Fruit fly (Drosophila melanogaster) whole organism, wandering third instar larva: ENCODE measurements around the gene dachs.

Source experiments
- Abd-B ChIP-seq: fragments of >200 bp; optimal IDR thresholded peaks from 2 replicates; lab custom pipeline; 2017; ENCODE audit warnings: missing biosample characterization, missing genetic modification characterization
- CG32264 ChIP-seq: fragments of 200-800 bp; sonication (Bioruptor generic); optimal IDR thresholded peaks from 2 replicates; lab custom pipeline; 2016; ENCODE audit warnings: missing biosample characterization, missing genetic modification characterization
- CG9705 ChIP-seq: fragments of 200-800 bp; sonication (Bioruptor generic); optimal IDR thresholded peaks from 2 replicates; lab custom pipeline; 2018; ENCODE audit warnings: missing biosample characterization, mild to moderate bottlenecking, missing genetic modification characterization
- CrebA ChIP-seq: fragments of 200-800 bp; sonication (Bioruptor generic); optimal IDR thresholded peaks from 2 replicates; lab custom pipeline; 2016; ENCODE audit warnings: missing biosample characterization, mild to moderate bottlenecking, missing genetic modification characterization, borderline replicate concordance
- Dfd ChIP-seq: fragments of >200 bp; optimal IDR thresholded peaks from 2 replicates; lab custom pipeline; 2017; ENCODE audit warnings: missing biosample characterization, missing genetic modification characterization
- Dif ChIP-seq: fragments of 200-275, 200-300 bp; sonication (Bioruptor generic); optimal IDR thresholded peaks from 2 replicates; lab custom pipeline; 2018; ENCODE audit warnings: missing biosample characterization, missing genetic modification characterization; ENCODE audit not compliant: partially characterized antibody
- GATAd ChIP-seq: sonication (Bioruptor generic); optimal IDR thresholded peaks from 2 replicates; lab custom pipeline; 2016; ENCODE audit warnings: missing biosample characterization, missing genetic modification characterization
- HLH106 ChIP-seq: fragments of 200-800 bp; optimal IDR thresholded peaks from 3 replicates; lab custom pipeline; 2019; ENCODE audit warnings: missing biosample characterization, mild to moderate bottlenecking, missing genetic modification characterization, moderate library complexity
- Hr78 ChIP-seq: fragments of >200 bp; optimal IDR thresholded peaks from 2 replicates; lab custom pipeline; 2017; ENCODE audit warnings: missing biosample characterization, missing genetic modification characterization
- Hr83 ChIP-seq: fragments of 200-300 bp; sonication (Bioruptor generic); optimal IDR thresholded peaks from 2 replicates; lab custom pipeline; 2016; ENCODE audit warnings: missing biosample characterization, mild to moderate bottlenecking, missing genetic modification characterization, moderate library complexity; ENCODE audit not compliant: poor library complexity, severe bottlenecking
- Jra ChIP-seq: sonication (Bioruptor generic); optimal IDR thresholded peaks from 2 replicates; lab custom pipeline; 2016; ENCODE audit warnings: missing biosample characterization, missing genetic modification characterization
- Mio ChIP-seq: sonication (Bioruptor generic); optimal IDR thresholded peaks from 2 replicates; lab custom pipeline; 2016; ENCODE audit warnings: missing biosample characterization, missing genetic modification characterization
- Myc ChIP-seq: fragments of >200 bp; optimal IDR thresholded peaks from 2 replicates; lab custom pipeline; 2017
- N ChIP-seq: fragments of >200 bp; optimal IDR thresholded peaks from 2 replicates; lab custom pipeline; 2018; ENCODE audit warnings: missing biosample characterization, missing external identifiers, missing genetic modification characterization
- OdsH ChIP-seq: fragments of 200-800 bp; sonication (Bioruptor generic); optimal IDR thresholded peaks from 2 replicates; lab custom pipeline; 2016; ENCODE audit warnings: missing biosample characterization, mild to moderate bottlenecking, missing genetic modification characterization
- Rel ChIP-seq, 2 experiments: fragments of 200-800 bp; sonication (Bioruptor generic) in 1 of 2; optimal IDR thresholded peaks; 2 replicates in 1 of 2; 3 replicates in 1 of 2; lab custom pipeline; 2016 to 2019; ENCODE audit warnings: mild to moderate bottlenecking in 2 of 2, missing biosample characterization in 2 of 2, missing genetic modification characterization in 2 of 2, moderate library complexity in 1 of 2
- Sp1 ChIP-seq: fragments of 200-800 bp; sonication (Bioruptor generic); optimal IDR thresholded peaks from 3 replicates; lab custom pipeline; 2019; ENCODE audit warnings: missing biosample characterization, mild to moderate bottlenecking, missing genetic modification characterization, moderate library complexity
- Vsx2 ChIP-seq: fragments of 200-300, 225-300 bp; sonication (Bioruptor generic); optimal IDR thresholded peaks from 2 replicates; lab custom pipeline; 2018; ENCODE audit warnings: missing biosample characterization, missing genetic modification characterization; ENCODE audit not compliant: partially characterized antibody
- brk ChIP-seq: fragments of 200-800 bp; sonication (Bioruptor generic); optimal IDR thresholded peaks from 2 replicates; lab custom pipeline; 2016; ENCODE audit warnings: missing biosample characterization, mild to moderate bottlenecking, missing genetic modification characterization
- dl ChIP-seq, 2 experiments: fragments of 175-275, 200-275 bp in 1 of 2; fragments of 200-275 bp in 1 of 2; sonication (Bioruptor generic); optimal IDR thresholded peaks; lab custom pipeline; 2018; ENCODE audit warnings: mild to moderate bottlenecking in 2 of 2, missing biosample characterization in 2 of 2, missing genetic modification characterization in 2 of 2, moderate library complexity in 2 of 2; ENCODE audit not compliant: partially characterized antibody in 2 of 2, insufficient read depth in 1 of 2
- dmrt93B ChIP-seq: fragments of 200-800 bp; sonication (Bioruptor generic); optimal IDR thresholded peaks from 2 replicates; lab custom pipeline; 2018; ENCODE audit warnings: missing biosample characterization, mild to moderate bottlenecking, missing genetic modification characterization
- dsf ChIP-seq: sonication (Bioruptor generic); optimal IDR thresholded peaks from 2 replicates; lab custom pipeline; 2016; ENCODE audit warnings: missing biosample characterization, missing genetic modification characterization, borderline replicate concordance
- ey ChIP-seq: fragments of 200-800 bp; sonication (Bioruptor generic); optimal IDR thresholded peaks from 2 replicates; lab custom pipeline; 2016; ENCODE audit warnings: missing biosample characterization, missing genetic modification characterization
- foxo ChIP-seq, 2 experiments: fragments of 200-800 bp; sonication (Bioruptor generic); optimal IDR thresholded peaks; 2 replicates in 1 of 2; 3 replicates in 1 of 2; lab custom pipeline; 2016 to 2017; ENCODE audit warnings: missing biosample characterization in 2 of 2, missing genetic modification characterization in 2 of 2
- fru ChIP-seq: fragments of 200-800 bp; sonication (Bioruptor generic); optimal IDR thresholded peaks from 3 replicates; lab custom pipeline; 2016; ENCODE audit warnings: missing biosample characterization, mild to moderate bottlenecking, missing genetic modification characterization
- h ChIP-seq: fragments of 200-800 bp; sonication (Bioruptor generic); optimal IDR thresholded peaks from 3 replicates; lab custom pipeline; 2016; ENCODE audit warnings: missing biosample characterization, mild to moderate bottlenecking, missing genetic modification characterization
- jim ChIP-seq: fragments of 175-275, 200-325 bp; sonication (Bioruptor generic); optimal IDR thresholded peaks from 2 replicates; lab custom pipeline; 2016; ENCODE audit warnings: missing biosample characterization, mild to moderate bottlenecking, missing genetic modification characterization
- lola ChIP-seq: fragments of >200 bp; optimal IDR thresholded peaks from 2 replicates; lab custom pipeline; 2017; ENCODE audit warnings: missing biosample characterization, missing genetic modification characterization
- pan ChIP-seq: fragments of >200 bp; optimal IDR thresholded peaks from 2 replicates; lab custom pipeline; 2017
- psq ChIP-seq: fragments of 200-800 bp; sonication (Bioruptor generic); optimal IDR thresholded peaks from 3 replicates; lab custom pipeline; 2017; ENCODE audit warnings: missing biosample characterization, mild to moderate bottlenecking, missing genetic modification characterization, moderate library complexity
- rgr ChIP-seq: fragments of 200-800 bp; sonication (Bioruptor generic); optimal IDR thresholded peaks from 3 replicates; lab custom pipeline; 2016; ENCODE audit warnings: missing biosample characterization, mild to moderate bottlenecking, missing genetic modification characterization
- sv ChIP-seq: fragments of 200-800 bp; sonication (Bioruptor generic); optimal IDR thresholded peaks from 3 replicates; lab custom pipeline; 2016; ENCODE audit warnings: missing biosample characterization, missing genetic modification characterization
- tai ChIP-seq: sonication (Bioruptor generic); optimal IDR thresholded peaks from 2 replicates; lab custom pipeline; 2016; ENCODE audit warnings: missing biosample characterization, missing genetic modification characterization
- woc ChIP-seq: sonication (Bioruptor generic); optimal IDR thresholded peaks from 2 replicates; lab custom pipeline; 2016; ENCODE audit warnings: missing biosample characterization, mild to moderate bottlenecking, missing genetic modification characterization

The dachs gene

DNA sequence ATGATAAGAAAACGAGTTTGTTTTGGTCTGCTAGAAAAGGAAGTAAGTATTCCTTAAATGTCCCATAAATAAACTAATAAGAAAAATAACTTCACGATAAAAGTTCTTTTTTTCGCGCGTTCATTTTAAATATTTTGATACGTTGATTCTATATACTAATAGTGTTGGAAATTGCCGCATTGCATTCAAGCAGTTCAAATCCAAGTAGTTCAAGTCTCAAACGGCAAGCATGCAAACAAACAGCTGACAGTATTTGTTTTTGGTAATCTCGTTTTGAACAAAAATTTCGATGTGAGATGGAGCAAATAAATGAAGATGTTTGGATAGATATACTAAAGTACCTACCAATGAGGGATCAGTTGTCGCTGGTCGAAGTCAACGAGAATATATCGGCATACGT is 22.1 kb downstream of the dachs start, which contains the start of gene CG13088 (continued):
- peak; percentile 22 for TF ChIP-seq Jra (GFP tag; lab: Kevin White, UChicago)
- TF ChIP-seq, all 38 proteins: peak for 10

DNA sequence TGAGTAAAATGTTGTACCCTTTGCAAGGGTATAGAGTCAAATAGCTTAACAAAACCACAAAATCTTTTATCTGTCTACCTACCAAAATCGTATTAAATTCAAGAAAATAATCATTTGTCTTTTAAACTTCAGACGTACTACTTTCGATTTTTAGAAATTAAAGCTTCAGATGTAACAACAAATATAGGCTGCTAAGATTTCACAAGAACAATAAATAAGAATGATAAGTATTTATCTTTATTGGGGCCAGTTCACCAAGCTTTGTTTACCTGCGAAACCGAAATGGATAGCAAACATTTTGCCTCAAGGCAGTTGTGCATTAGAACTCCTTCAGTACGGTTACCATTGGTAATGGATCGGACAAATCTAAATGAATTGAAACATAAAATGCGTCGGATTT is 23.8 kb downstream of the dachs start, which contains the start of gene CG43400:
Gene CG43400, plus strand, starts transcription at position 301 of the 400 bp plus-strand sequence.
- TF ChIP-seq pan = no peak
- no peak for TF ChIP-seq dsf (GFP tag; lab: Kevin White, UChicago)
- TF ChIP-seq jim = no peak
- no peak for TF ChIP-seq dl (GFP tag; optimal IDR thresholded peaks at IDR 0.05; lab: Kevin White, UChicago; ENCODE audit: insufficient read depth in 1 of 2, partially characterized antibody in 2 of 2)
- no peak for TF ChIP-seq lola (GFP tag; lab: Kevin White, UChicago)
- no peak for TF ChIP-seq Dif (GFP tag; lab: Kevin White, UChicago)
- TF ChIP-seq N (GFP tag; lab: Kevin White, UChicago) = no peak
- TF ChIP-seq psq = no peak
- TF ChIP-seq Rel (GFP tag; optimal IDR thresholded peaks at IDR 0.05; lab: Kevin White, UChicago) = no peak
- no peak for TF ChIP-seq Rel (tag; optimal IDR thresholded peaks at IDR 0.05; lab: Kevin White, UChicago)
- no peak for TF ChIP-seq Abd-B
- TF ChIP-seq rgr = no peak
- no peak for TF ChIP-seq Hr83 (GFP tag; lab: Kevin White, UChicago)

DNA sequence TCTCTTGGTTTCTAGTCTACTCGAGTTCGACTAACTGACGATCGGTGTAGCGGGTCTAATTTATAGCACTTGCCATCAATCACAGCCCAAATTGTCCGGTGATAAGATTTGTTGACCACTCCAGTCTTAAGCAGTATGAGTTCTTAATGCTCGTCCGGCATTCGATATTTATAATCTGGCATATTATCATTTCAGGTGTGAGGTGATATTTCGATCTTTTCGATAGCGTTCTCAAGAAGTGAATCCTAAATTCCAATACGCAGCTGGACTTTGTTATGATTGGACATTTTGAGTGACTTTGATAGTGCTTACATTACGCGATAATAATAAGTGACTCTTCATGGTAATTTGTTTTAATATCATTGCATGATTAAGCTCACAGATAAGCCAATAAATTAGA is 29.7 kb downstream of the dachs start, which contains the start of gene Bace:
Gene Bace, minus strand, starts transcription at position 39 of the 400 bp plus-strand sequence.
- TF ChIP-seq tai (GFP tag; lab: Kevin White, UChicago) (no peak), Jra (GFP tag; lab: Kevin White, UChicago) (no peak), Rel (GFP tag; optimal IDR thresholded peaks at IDR 0.05; lab: Kevin White, UChicago) (no peak), Rel (tag; optimal IDR thresholded peaks at IDR 0.05; lab: Kevin White, UChicago) (no peak), h (GFP tag; lab: Kevin White, UChicago) (no peak), Vsx2 (GFP tag; lab: Kevin White, UChicago) (no peak), pan (no peak)

DNA sequence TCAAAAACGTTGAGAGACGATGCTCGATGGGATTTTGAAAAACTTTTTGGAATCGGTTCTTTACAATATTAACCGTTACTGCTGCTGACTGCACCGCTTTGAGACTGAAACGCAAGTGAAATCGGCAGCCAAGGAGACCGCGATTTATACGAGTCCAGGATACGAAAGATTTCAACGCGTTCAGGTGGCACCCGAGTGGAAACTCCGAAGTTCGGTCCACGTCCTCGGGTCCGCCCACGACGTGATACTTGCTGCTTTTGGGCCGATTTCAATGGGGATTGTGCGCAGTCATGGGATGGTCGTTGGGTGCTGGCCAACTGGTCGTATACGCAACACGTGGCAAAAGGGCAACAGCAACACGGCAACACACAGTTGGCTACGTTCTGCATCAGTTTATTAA is 40.1 kb downstream of the dachs start, which contains the start of gene Dh31:
Gene Dh31, minus strand, starts transcription at position 117 of the 400 bp plus-strand sequence.
- no peak for TF ChIP-seq lola (GFP tag; lab: Kevin White, UChicago)
- no peak for TF ChIP-seq Hr78 (GFP tag; lab: Kevin White, UChicago)
- TF ChIP-seq sv = no peak
- TF ChIP-seq fru (GFP tag; lab: Kevin White, UChicago) = no peak
- no peak for TF ChIP-seq Vsx2 (GFP tag; lab: Kevin White, UChicago)

DNA sequence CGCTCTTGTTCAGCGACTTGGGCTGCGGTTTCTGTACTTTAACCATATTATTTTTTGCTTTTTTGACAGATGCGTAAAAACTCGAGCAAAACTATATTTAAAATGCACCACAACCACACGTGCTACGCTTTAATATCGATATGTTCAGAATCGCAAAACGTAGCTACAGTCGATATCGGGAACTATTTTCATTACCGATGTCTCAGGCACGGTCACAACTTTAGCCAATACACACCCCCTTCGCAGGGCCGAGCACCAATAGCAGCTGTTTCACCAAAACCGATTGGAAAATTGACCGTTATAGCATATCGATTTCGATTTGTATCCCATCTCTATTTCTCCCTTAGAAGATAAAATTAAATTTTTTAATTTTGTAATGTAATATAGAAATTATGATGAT is 45.1 kb downstream of the dachs start, which contains the start of gene CG13096:
Gene CG13096, minus strand, starts transcription at position 144 of the 400 bp plus-strand sequence.
- TF ChIP-seq Myc (lab: Kevin White, UChicago) = peak; percentile 74
- no peak for TF ChIP-seq h (GFP tag; lab: Kevin White, UChicago)
- peak; percentile 7 for TF ChIP-seq sv
- TF ChIP-seq, all 38 proteins: peak for 2

DNA sequence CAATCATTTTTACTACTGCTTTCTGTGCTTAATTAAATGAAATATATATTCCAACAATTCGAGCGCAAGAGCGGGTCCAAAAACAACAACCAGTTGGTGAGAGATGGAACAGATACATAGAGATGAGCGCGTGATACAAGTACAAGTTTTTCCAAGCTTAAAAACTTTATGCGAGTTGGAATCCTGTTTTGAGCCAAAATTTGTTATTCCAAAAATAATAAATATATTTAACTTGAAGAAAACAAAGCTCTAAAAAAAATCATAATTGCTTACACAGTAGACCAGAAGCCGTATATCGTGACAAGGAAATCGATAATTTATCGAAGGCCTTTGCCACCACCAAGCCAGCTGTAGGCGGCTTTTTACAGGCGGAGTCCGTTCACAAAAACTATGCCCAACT is 48.1 kb downstream of the dachs start, which contains the start of the genes CG13097 and PIG-U:
Gene CG13097, minus strand, starts transcription at position 121 of the 400 bp plus-strand sequence.
Gene PIG-U, plus strand, starts transcription at position 349 of the 400 bp plus-strand sequence.
- TF ChIP-seq Dfd (GFP tag; lab: Kevin White, UChicago) (no peak), Dif (GFP tag; lab: Kevin White, UChicago) (no peak), foxo (GFP tag; optimal IDR thresholded peaks at IDR 0.05; lab: Kevin White, UChicago) (peak; percentile 65 to 93), N (GFP tag; lab: Kevin White, UChicago) (no peak), Rel (GFP tag; optimal IDR thresholded peaks at IDR 0.05; lab: Kevin White, UChicago) (peak; percentile 2), Rel (tag; optimal IDR thresholded peaks at IDR 0.05; lab: Kevin White, UChicago) (peak; percentile 62), dmrt93B (GFP tag; lab: Kevin White, UChicago) (no peak), pan (no peak), CG9705 (GFP tag; lab: Kevin White, UChicago) (peak; percentile 79), HLH106 (tag; lab: Kevin White, UChicago) (peak; percentile 88), Mio (GFP tag; lab: Kevin White, UChicago) (peak; percentile 20), jim (no peak), Hr83 (GFP tag; lab: Kevin White, UChicago) (peak; percentile 94), tai (GFP tag; lab: Kevin White, UChicago) (no peak), GATAd (GFP tag; lab: Kevin White, UChicago) (peak; percentile 62), woc (GFP tag; lab: Kevin White, UChicago) (no peak), dsf (GFP tag; lab: Kevin White, UChicago) (peak; percentile 88), h (GFP tag; lab: Kevin White, UChicago) (peak; percentile 93), OdsH (GFP tag; lab: Kevin White, UChicago) (peak; percentile 85), Sp1 (GFP tag; lab: Kevin White, UChicago) (no peak), brk (GFP tag; lab: Kevin White, UChicago) (no peak), sv (peak; percentile 78), Abd-B (no peak), fru (GFP tag; lab: Kevin White, UChicago) (peak; percentile 86), Jra (GFP tag; lab: Kevin White, UChicago) (peak; percentile 90), rgr (no peak), Vsx2 (GFP tag; lab: Kevin White, UChicago) (no peak), ey (GFP tag; lab: Kevin White, UChicago) (peak; percentile 89), CrebA (no peak), dl (GFP tag; optimal IDR thresholded peaks at IDR 0.05; lab: Kevin White, UChicago; ENCODE audit: insufficient read depth in 1 of 2, partially characterized antibody in 2 of 2) (no peak), psq (peak; percentile 80), Hr78 (GFP tag; lab: Kevin White, UChicago) (no peak), lola (GFP tag; lab: Kevin White, UChicago) (no peak), CG32264 (GFP tag; lab: Kevin White, UChicago) (peak; percentile 66)
